Worm (Caenorhabditis elegans): Measurements from ENCODE around the gene unc-22.
A peak's percentile ranks its signal among the peaks of the same experiment; 100 is the strongest.

The unc-22 gene

DNA sequence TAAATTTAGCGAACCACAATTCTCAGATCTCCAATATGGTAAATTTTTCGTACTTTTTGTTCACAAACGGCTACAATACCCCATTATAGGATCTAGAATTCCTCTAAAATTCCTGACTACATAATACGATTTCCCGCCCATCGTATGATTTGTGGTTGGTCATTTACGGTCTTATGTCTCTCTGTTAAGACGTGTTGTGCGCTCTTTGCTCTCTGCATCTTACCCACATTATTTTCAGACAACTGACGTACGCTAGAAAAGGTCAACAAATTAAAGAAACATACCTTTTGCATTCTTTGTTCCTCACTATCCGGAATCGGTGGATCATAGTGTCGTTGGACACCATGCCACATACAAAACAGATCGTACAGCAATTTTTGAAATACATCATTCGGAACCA, 32.2 kb upstream of the unc-22 start:
- TF ChIP-seq pqm-1 (tag; optimal IDR thresholded peaks at IDR 0.05): peak; percentile 4
- TF ChIP-seq ceh-28 (tag; optimal IDR thresholded peaks at IDR 0.05): no peak
- TF ChIP-seq ztf-11 (tag; optimal IDR thresholded peaks at IDR 0.05): no peak
- peak; percentile 39 for TF ChIP-seq elt-2 (tag; optimal IDR thresholded peaks at IDR 0.05)
- TF ChIP-seq lsy-12 (tag; optimal IDR thresholded peaks at IDR 0.05): no peak

DNA sequence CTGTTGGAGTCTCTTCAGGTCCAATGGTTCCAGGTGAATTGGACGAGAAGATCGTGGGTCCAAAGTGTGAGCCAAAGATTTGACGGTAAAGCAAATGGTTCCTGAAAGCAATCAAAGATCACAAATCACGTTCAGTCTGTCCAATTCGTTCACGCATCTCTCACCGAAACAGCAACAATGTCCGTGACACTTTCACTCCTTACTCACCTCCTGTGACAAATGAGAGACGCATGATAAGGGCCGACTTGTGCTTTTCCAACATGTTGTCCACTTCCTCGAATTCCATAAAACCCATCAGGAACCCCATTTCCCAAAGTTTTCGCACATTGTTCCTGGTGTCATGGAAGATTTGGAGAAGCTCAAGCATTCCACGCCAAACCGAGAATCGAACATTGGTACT, 29.6 kb upstream of the unc-22 start:
- no peak for TF ChIP-seq elt-1 (tag; optimal IDR thresholded peaks at IDR 0.05)
- no peak for TF ChIP-seq lin-15B (tag; optimal IDR thresholded peaks at IDR 0.05)
- no peak for TF ChIP-seq egl-5 (tag; optimal IDR thresholded peaks at IDR 0.05)
- TF ChIP-seq nhr-67 (tag; optimal IDR thresholded peaks at IDR 0.05): no peak
- TF ChIP-seq lsy-12 (tag; optimal IDR thresholded peaks at IDR 0.05): no peak
- TF ChIP-seq ceh-82 (tag; optimal IDR thresholded peaks at IDR 0.05): no peak
- TF ChIP-seq ZK546.5 (tag; optimal IDR thresholded peaks at IDR 0.05): no peak
- no peak for TF ChIP-seq mdl-1 (tag; optimal IDR thresholded peaks at IDR 0.05)
- no peak for TF ChIP-seq nfya-1 (tag; optimal IDR thresholded peaks at IDR 0.05; ENCODE audit: insufficient read depth)
- no peak for TF ChIP-seq snpc-4 (tag; optimal IDR thresholded peaks at IDR 0.05)
- no peak for TF ChIP-seq ztf-4 (tag; optimal IDR thresholded peaks at IDR 0.05)
- TF ChIP-seq ceh-28 (tag; optimal IDR thresholded peaks at IDR 0.05): no peak
- TF ChIP-seq fkh-10 (GFP tag; optimal IDR thresholded peaks at IDR 0.05): no peak
- no peak for TF ChIP-seq hmg-11 (tag; optimal IDR thresholded peaks at IDR 0.05)
- no peak for TF ChIP-seq nhr-12 (tag; optimal IDR thresholded peaks at IDR 0.05)
- TF ChIP-seq unc-39 (tag; optimal IDR thresholded peaks at IDR 0.05): no peak
- TF ChIP-seq nhr-76 (tag; optimal IDR thresholded peaks at IDR 0.05): no peak

DNA sequence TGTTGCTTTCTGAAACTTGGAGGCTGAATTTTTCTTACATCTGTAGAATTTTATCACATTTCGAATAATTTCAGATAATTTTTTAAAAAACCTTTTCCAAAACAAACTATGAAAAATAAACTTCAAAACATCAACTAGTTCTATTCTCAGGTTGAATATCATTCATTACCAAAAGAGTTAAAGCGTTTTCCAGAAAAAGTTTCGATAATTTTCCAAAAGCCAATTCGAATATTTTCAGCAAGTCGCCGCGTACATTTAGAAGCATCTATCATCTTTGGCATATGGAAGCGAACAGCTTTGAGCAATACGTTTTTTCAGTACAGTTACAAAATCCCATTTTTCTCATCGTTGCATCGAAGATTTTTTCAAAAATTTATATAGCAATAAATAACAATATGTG, 26.1 kb upstream of the unc-22 start:
- TF ChIP-seq R02D3.7 (tag; optimal IDR thresholded peaks at IDR 0.05) (no peak), nhr-25 (tag; optimal IDR thresholded peaks at IDR 0.05) (peak; percentile 42), elt-3 (tag; optimal IDR thresholded peaks at IDR 0.05) (peak in 1 of 3 experiments; percentile 9), ztf-4 (tag; optimal IDR thresholded peaks at IDR 0.05) (peak; percentile 13), pha-4 (tag; optimal IDR thresholded peaks at IDR 0.05) (peak; percentile 49), tbx-2 (tag; optimal IDR thresholded peaks at IDR 0.05) (peak; percentile 56), mdl-1 (tag; optimal IDR thresholded peaks at IDR 0.05) (no peak), elt-2 (tag; optimal IDR thresholded peaks at IDR 0.05) (peak; percentile 19), nhr-11 (tag; optimal IDR thresholded peaks at IDR 0.05) (no peak), nhr-43 (tag; optimal IDR thresholded peaks at IDR 0.05; ENCODE audit: poor library complexity, severe bottlenecking) (peak; percentile 20), ama-1 (optimal IDR thresholded peaks at IDR 0.05) (peak; percentile 91), nhr-67 (tag; optimal IDR thresholded peaks at IDR 0.05) (no peak), lsy-12 (tag; optimal IDR thresholded peaks at IDR 0.05) (peak; percentile 5)

DNA sequence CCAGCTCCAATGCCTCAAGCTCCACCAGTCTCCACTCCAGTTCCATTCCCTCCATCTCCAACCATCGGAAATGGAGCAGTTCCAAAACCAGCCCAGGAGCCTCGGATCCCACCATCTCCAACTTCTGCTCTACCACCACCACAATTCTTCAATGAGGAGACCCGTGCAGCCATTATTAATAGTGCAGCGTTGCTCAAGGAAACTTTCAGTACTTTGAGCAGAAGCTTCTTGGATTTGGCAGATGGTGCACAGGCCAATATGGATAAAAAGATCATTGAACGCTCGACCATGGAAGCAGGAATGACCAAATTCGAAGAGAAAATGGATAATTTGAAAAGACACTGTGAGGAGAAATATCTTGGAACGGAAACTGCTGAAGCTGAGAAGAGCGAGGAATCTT, 24.6 kb upstream of the unc-22 start:
- TF ChIP-seq egl-5 (tag; optimal IDR thresholded peaks at IDR 0.05): no peak

DNA sequence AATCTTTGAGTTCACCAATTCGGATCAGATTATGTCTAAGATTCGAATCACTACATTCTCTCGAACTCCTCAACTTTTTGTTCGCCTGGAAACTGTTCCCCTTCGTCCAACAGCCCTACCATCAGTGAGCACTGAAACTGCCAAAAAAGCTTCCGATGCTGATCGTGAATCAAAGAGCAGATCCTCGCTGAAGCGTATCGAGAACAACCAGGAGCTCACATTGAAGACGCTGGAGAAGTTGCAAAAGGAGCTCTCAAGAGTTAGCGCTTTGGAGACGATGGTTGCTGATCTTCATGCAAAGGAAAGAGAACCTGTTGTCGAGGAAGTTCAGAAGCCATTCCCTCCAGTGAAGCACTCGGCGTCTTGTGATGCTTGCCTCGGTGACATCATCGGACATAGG, 24.0 kb upstream of the unc-22 start:
- TF ChIP-seq zag-1 (tag; optimal IDR thresholded peaks at IDR 0.05) (no peak), daf-12 (tag; optimal IDR thresholded peaks at IDR 0.05) (no peak), nhr-23 (tag; optimal IDR thresholded peaks at IDR 0.05) (no peak), ceh-82 (tag; optimal IDR thresholded peaks at IDR 0.05) (no peak), ama-1 (optimal IDR thresholded peaks at IDR 0.05) (peak; percentile 9), snpc-4 (tag; optimal IDR thresholded peaks at IDR 0.05) (no peak), pqm-1 (tag; optimal IDR thresholded peaks at IDR 0.05) (no peak), fkh-10 (GFP tag; optimal IDR thresholded peaks at IDR 0.05) (no peak), elt-1 (tag; optimal IDR thresholded peaks at IDR 0.05) (no peak), sea-2 (GFP tag; optimal IDR thresholded peaks at IDR 0.05) (no peak), nhr-25 (tag; optimal IDR thresholded peaks at IDR 0.05) (peak; percentile 29), mdl-1 (tag; optimal IDR thresholded peaks at IDR 0.05) (no peak), aly-2 (tag; optimal IDR thresholded peaks at IDR 0.05) (no peak)

DNA sequence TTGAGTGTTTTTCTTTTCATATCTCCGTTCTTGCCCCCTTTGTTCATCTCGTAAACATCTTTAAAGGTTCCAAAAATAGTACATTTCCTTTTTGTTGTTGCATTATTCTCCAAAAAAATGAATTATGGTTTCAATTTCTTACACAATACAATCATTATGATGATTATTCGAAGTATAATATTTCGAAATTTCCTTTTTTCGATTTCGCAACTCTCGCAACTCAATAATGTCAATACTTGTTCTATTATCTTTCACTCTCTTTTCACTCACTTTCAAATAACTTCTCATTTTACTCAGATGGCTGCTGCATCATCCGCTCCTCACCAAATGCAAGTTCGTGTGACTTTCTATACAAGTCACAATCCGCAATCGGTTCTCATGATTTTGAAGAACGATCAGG, 23.2 kb upstream of the unc-22 start, which contains the start of gene sqst-1:
Gene sqst-1, plus strand, starts transcription at position 298 of the 400 bp plus-strand sequence.
- no peak for TF ChIP-seq fkh-2 (tag; optimal IDR thresholded peaks at IDR 0.05)
- peak; percentile 84 for TF ChIP-seq ama-1 (optimal IDR thresholded peaks at IDR 0.05)
- peak; percentile 4 for TF ChIP-seq pha-4 (tag; optimal IDR thresholded peaks at IDR 0.05)
